Worm (Caenorhabditis elegans) whole organism, L1 larva: ENCODE data around the gene F59D12.3.

Source experiments
- egl-27 ChIP-seq, 2 experiments: fragments of 150-350 bp in 1 of 2; sonication (generic microtip); optimal IDR thresholded peaks; 3 replicates each; lab custom pipeline; 2017 to 2018; ENCODE audit warnings: missing biosample characterization in 2 of 2, missing genetic modification characterization in 2 of 2, missing genetic modification reagents in 2 of 2
- hlh-4 ChIP-seq: sonication (generic microtip); optimal IDR thresholded peaks from 2 replicates; lab custom pipeline; 2016; ENCODE audit warnings: mild to moderate bottlenecking, missing genetic modification characterization, missing compliant biosample characterization
- isw-1 ChIP-seq: fragments of 200-800 bp; sonication (Bioruptor generic); IDR thresholded peaks from 2 replicates; pipeline ENCODE4 v1.3.6; 2022; ENCODE audit warnings: missing genetic modification characterization, missing compliant biosample characterization
- lsy-2 ChIP-seq, 2 experiments: fragments of 150-350 bp; optimal IDR thresholded peaks; 2 replicates each; lab custom pipeline; 2014; ENCODE audit warnings: missing biosample characterization in 2 of 2, missing genetic modification characterization in 2 of 2
- nhr-237 ChIP-seq: fragments of 150-350 bp; optimal IDR thresholded peaks from 2 replicates; lab custom pipeline; 2014; ENCODE audit warnings: missing biosample characterization, missing genetic modification characterization
- sox-4 ChIP-seq: sonication (generic microtip); optimal IDR thresholded peaks from 2 replicates; lab custom pipeline; 2016; ENCODE audit warnings: missing genetic modification characterization, missing compliant biosample characterization
- tbx-2 ChIP-seq: sonication (generic microtip); optimal IDR thresholded peaks from 2 replicates; lab custom pipeline; 2016; ENCODE audit warnings: missing genetic modification characterization, missing compliant biosample characterization
- zag-1 ChIP-seq: fragments of 150-350 bp; optimal IDR thresholded peaks from 2 replicates; lab custom pipeline; 2014; ENCODE audit warnings: missing biosample characterization, missing genetic modification characterization

- TF ChIP-seq nhr-237 (tag; lab: Kevin White, UChicago) (no peak), egl-27 (tag; optimal IDR thresholded peaks at IDR 0.05; lab: Kevin White, UChicago) (no peak), tbx-2 (tag; lab: Kevin White, UChicago) (no peak), sox-4 (tag; lab: Kevin White, UChicago) (no peak), isw-1 (GFP tag; lab: Robert Waterston, UW) (no peak), zag-1 (tag; lab: Kevin White, UChicago) (no peak), hlh-4 (tag; lab: Kevin White, UChicago) (peak; percentile 37), lsy-2 (tag; optimal IDR thresholded peaks at IDR 0.05; lab: Kevin White, UChicago) (no peak)
Measured at ce11 chrX:15666169-15666811, 15.5 kb upstream of the F59D12.3 start, which contains the start of gene pcdr-1.
